Fruit fly (Drosophila melanogaster): ENCODE results near the gene dachs.

DNA sequence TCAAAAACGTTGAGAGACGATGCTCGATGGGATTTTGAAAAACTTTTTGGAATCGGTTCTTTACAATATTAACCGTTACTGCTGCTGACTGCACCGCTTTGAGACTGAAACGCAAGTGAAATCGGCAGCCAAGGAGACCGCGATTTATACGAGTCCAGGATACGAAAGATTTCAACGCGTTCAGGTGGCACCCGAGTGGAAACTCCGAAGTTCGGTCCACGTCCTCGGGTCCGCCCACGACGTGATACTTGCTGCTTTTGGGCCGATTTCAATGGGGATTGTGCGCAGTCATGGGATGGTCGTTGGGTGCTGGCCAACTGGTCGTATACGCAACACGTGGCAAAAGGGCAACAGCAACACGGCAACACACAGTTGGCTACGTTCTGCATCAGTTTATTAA is 40.1 kb downstream of the dachs start, which contains the start of gene Dh31:
- TF ChIP-seq CG8478 (optimal IDR thresholded peaks at IDR 0.05) (no peak), CTCF (optimal IDR thresholded peaks at IDR 0.05) (no peak)
